Worm (Caenorhabditis elegans) whole organism, L4 larva: ENCODE results near the gene idpb-2.

Experiments
- F49E8.2 ChIP-seq: sonication (generic microtip); optimal IDR thresholded peaks from 2 replicates; lab custom pipeline; 2016; ENCODE audit warnings: missing compliant biosample characterization, mild to moderate bottlenecking, missing genetic modification characterization, borderline replicate concordance
- T26A8.4 ChIP-seq: fragments of 200-800 bp; sonication (Bioruptor generic); IDR thresholded peaks from 2 replicates; pipeline ENCODE4 v1.3.6; 2022; ENCODE audit warnings: missing genetic modification characterization, missing compliant biosample characterization
- Y48G9A.11 ChIP-seq: fragments of 200-800 bp; sonication (Bioruptor generic); IDR thresholded peaks from 2 replicates; pipeline ENCODE4 v1.3.6; 2022; ENCODE audit warnings: missing genetic modification reagents, missing genetic modification characterization, missing compliant biosample characterization
- Y5F2A.4 ChIP-seq: fragments of 200-800 bp; sonication (Bioruptor generic); optimal IDR thresholded peaks from 2 replicates; lab custom pipeline; 2018; ENCODE audit warnings: mild to moderate bottlenecking, missing genetic modification characterization, missing compliant biosample characterization
- aha-1 ChIP-seq: fragments of 150-350 bp; peaks from one replicate; lab custom pipeline; 2014; ENCODE audit warnings: missing biosample characterization, missing genetic modification characterization
- ama-1 ChIP-seq: fragments of 150-350 bp; optimal IDR thresholded peaks from 2 replicates; lab custom pipeline; 2014; ENCODE audit warnings: inconsistent platforms, mixed read lengths
- arid-1 ChIP-seq: fragments of 200-800 bp; sonication (Bioruptor generic); conservative IDR thresholded peaks from 2 replicates; pipeline ENCODE4 v1.3.6; 2022; ENCODE audit warnings: missing genetic modification reagents, missing genetic modification characterization, missing compliant biosample characterization
- ceh-20 ChIP-seq: fragments of 200-800 bp; sonication (Bioruptor generic); IDR thresholded peaks from 2 replicates; pipeline ENCODE4 v1.3.6; 2022; ENCODE audit warnings: missing genetic modification reagents, missing genetic modification characterization, missing compliant biosample characterization
- ceh-44 ChIP-seq: fragments of 200-800 bp; sonication (Bioruptor generic); IDR thresholded peaks from 2 replicates; pipeline ENCODE4 v1.3.6; 2022; ENCODE audit warnings: missing genetic modification reagents, missing genetic modification characterization, missing compliant biosample characterization
- ceh-62 ChIP-seq: sonication (generic microtip); optimal IDR thresholded peaks from 2 replicates; lab custom pipeline; 2017; ENCODE audit warnings: missing biosample characterization, missing genetic modification characterization
- cey-2 ChIP-seq: sonication (generic microtip); optimal IDR thresholded peaks from 3 replicates; lab custom pipeline; 2017; ENCODE audit warnings: missing genetic modification characterization, mild to moderate bottlenecking, missing compliant biosample characterization, antibody characterized with exemption, borderline replicate concordance; ENCODE audit not compliant: insufficient read depth
- daf-16 ChIP-seq, 3 experiments: sonication (generic microtip); optimal IDR thresholded peaks; 2 replicates each; lab custom pipeline; 2016 to 2017; ENCODE audit warnings: missing genetic modification characterization in 3 of 3, missing genetic modification reagents in 3 of 3, mild to moderate bottlenecking in 2 of 3, missing compliant biosample characterization in 2 of 3, missing biosample characterization in 1 of 3, moderate library complexity in 1 of 3
- dmd-8 ChIP-seq: fragments of 200-800 bp; sonication (Bioruptor generic); IDR thresholded peaks from 2 replicates; pipeline ENCODE4 v1.3.6; 2022; ENCODE audit warnings: missing genetic modification characterization, missing compliant biosample characterization
- dpl-1 ChIP-seq: fragments of 150-350 bp; optimal IDR thresholded peaks from 2 replicates; lab custom pipeline; 2014; ENCODE audit warnings: missing biosample characterization, missing genetic modification reagents, missing genetic modification characterization
- dve-1 ChIP-seq: sonication (generic microtip); optimal IDR thresholded peaks from 2 replicates; lab custom pipeline; 2017; ENCODE audit warnings: antibody characterized with exemption, mild to moderate bottlenecking, missing genetic modification characterization, missing compliant biosample characterization; ENCODE audit not compliant: insufficient read depth
- egl-43 ChIP-seq: fragments of 200-800 bp; sonication (Bioruptor generic); IDR thresholded peaks from 2 replicates; pipeline ENCODE4 v1.3.6; 2022; ENCODE audit warnings: missing genetic modification reagents, missing genetic modification characterization, missing compliant biosample characterization
- fkh-10 ChIP-seq: fragments of 150-350 bp; optimal IDR thresholded peaks from 2 replicates; lab custom pipeline; 2014; ENCODE audit warnings: missing biosample characterization, missing genetic modification reagents, missing genetic modification characterization
- hlh-30 ChIP-seq: sonication (generic microtip); optimal IDR thresholded peaks from 2 replicates; lab custom pipeline; 2017; ENCODE audit warnings: antibody characterized with exemption, mild to moderate bottlenecking, missing genetic modification characterization, missing compliant biosample characterization; ENCODE audit not compliant: insufficient read depth
- lin-1 ChIP-seq: fragments of 200-800 bp; sonication (Bioruptor generic); IDR thresholded peaks from 2 replicates; pipeline ENCODE4 v1.3.6; 2022; ENCODE audit warnings: missing genetic modification reagents, missing genetic modification characterization, missing compliant biosample characterization
- lin-15B ChIP-seq: fragments of 150-350 bp; sonication (generic microtip); optimal IDR thresholded peaks from 3 replicates; lab custom pipeline; 2014; ENCODE audit warnings: missing biosample characterization, missing genetic modification characterization
- lin-38 ChIP-seq: fragments of 200-800 bp; sonication (Bioruptor generic); IDR thresholded peaks from 2 replicates; pipeline ENCODE4 v1.3.6; 2022; ENCODE audit warnings: missing genetic modification reagents, missing genetic modification characterization, missing compliant biosample characterization
- madf-9 ChIP-seq: fragments of 200-800 bp; sonication (Bioruptor generic); conservative IDR thresholded peaks from 2 replicates; pipeline ENCODE4 v1.3.6; 2022; ENCODE audit warnings: missing genetic modification reagents, missing genetic modification characterization, missing compliant biosample characterization
- mes-2 ChIP-seq: sonication (generic microtip); optimal IDR thresholded peaks from 2 replicates; lab custom pipeline; 2016; ENCODE audit warnings: missing genotype, mild to moderate bottlenecking, missing genetic modification characterization, missing compliant biosample characterization; ENCODE audit not compliant: poor library complexity, severe bottlenecking
- nhr-10 ChIP-seq: fragments of 150-350 bp; optimal IDR thresholded peaks from 2 replicates; lab custom pipeline; 2014; ENCODE audit warnings: missing biosample characterization, missing genetic modification characterization
- nhr-11 ChIP-seq: fragments of 150-350 bp; optimal IDR thresholded peaks from 2 replicates; lab custom pipeline; 2014; ENCODE audit warnings: missing biosample characterization, missing genetic modification characterization
- nhr-25 ChIP-seq: sonication (generic microtip); optimal IDR thresholded peaks from 2 replicates; lab custom pipeline; 2017; ENCODE audit warnings: missing genetic modification characterization, mild to moderate bottlenecking, missing compliant biosample characterization, antibody characterized with exemption, moderate library complexity, borderline replicate concordance; ENCODE audit not compliant: insufficient read depth
- nhr-28 ChIP-seq: fragments of 150-350 bp; optimal IDR thresholded peaks from 2 replicates; lab custom pipeline; 2014; ENCODE audit warnings: missing biosample characterization, missing genetic modification characterization
- nhr-41 ChIP-seq: fragments of 200-800 bp; sonication (Bioruptor generic); IDR thresholded peaks from 2 replicates; pipeline ENCODE4 v1.3.6; 2022; ENCODE audit warnings: missing genetic modification reagents, missing genetic modification characterization, missing compliant biosample characterization
- nhr-48 ChIP-seq: sonication (generic microtip); optimal IDR thresholded peaks from 2 replicates; lab custom pipeline; 2016; ENCODE audit warnings: mild to moderate bottlenecking, missing genetic modification characterization, missing compliant biosample characterization
- nhr-6 ChIP-seq: fragments of 150-350 bp; optimal IDR thresholded peaks from 2 replicates; lab custom pipeline; 2014; ENCODE audit warnings: missing biosample characterization, missing genetic modification characterization
- pha-4 ChIP-seq, 2 experiments: fragments of 150-350 bp in 1 of 2; fragments of 200-800 bp in 1 of 2; sonication (Bioruptor generic) in 1 of 2; IDR thresholded peaks in 1 of 2; optimal IDR thresholded peaks in 1 of 2; 2 replicates each; pipeline versions ENCODE4 v1.3.6 to Lab custom; 2014 to 2022; ENCODE audit warnings: missing genetic modification characterization in 2 of 2, missing genetic modification reagents in 2 of 2, missing biosample characterization in 1 of 2, missing compliant biosample characterization in 1 of 2
- pqm-1 ChIP-seq: sonication (generic microtip); optimal IDR thresholded peaks from 2 replicates; lab custom pipeline; 2017; ENCODE audit warnings: missing biosample characterization, missing genetic modification characterization
- spr-3 ChIP-seq: fragments of 200-800 bp; sonication (Bioruptor generic); optimal IDR thresholded peaks from 2 replicates; lab custom pipeline; 2018; ENCODE audit warnings: mild to moderate bottlenecking, missing genetic modification characterization, missing compliant biosample characterization
- unc-130 ChIP-seq: sonication (generic microtip); optimal IDR thresholded peaks from 2 replicates; lab custom pipeline; 2016; ENCODE audit warnings: missing genetic modification reagents, missing genetic modification characterization, missing compliant biosample characterization
- unc-39 ChIP-seq: sonication (generic microtip); optimal IDR thresholded peaks from 2 replicates; lab custom pipeline; 2017; ENCODE audit warnings: missing biosample characterization, missing genetic modification characterization
- zag-1 ChIP-seq: fragments of 150-350 bp; optimal IDR thresholded peaks from 2 replicates; lab custom pipeline; 2014; ENCODE audit warnings: missing biosample characterization, missing genetic modification characterization
- zip-11 ChIP-seq: fragments of 200-800 bp; sonication (Bioruptor generic); IDR thresholded peaks from 2 replicates; pipeline ENCODE4 v1.3.6; 2022; ENCODE audit warnings: missing genetic modification characterization, missing compliant biosample characterization
- ztf-7 ChIP-seq: fragments of 150-350 bp; optimal IDR thresholded peaks from 2 replicates; lab custom pipeline; 2014; ENCODE audit warnings: missing biosample characterization, missing genetic modification characterization

Gene idpb-2

DNA sequence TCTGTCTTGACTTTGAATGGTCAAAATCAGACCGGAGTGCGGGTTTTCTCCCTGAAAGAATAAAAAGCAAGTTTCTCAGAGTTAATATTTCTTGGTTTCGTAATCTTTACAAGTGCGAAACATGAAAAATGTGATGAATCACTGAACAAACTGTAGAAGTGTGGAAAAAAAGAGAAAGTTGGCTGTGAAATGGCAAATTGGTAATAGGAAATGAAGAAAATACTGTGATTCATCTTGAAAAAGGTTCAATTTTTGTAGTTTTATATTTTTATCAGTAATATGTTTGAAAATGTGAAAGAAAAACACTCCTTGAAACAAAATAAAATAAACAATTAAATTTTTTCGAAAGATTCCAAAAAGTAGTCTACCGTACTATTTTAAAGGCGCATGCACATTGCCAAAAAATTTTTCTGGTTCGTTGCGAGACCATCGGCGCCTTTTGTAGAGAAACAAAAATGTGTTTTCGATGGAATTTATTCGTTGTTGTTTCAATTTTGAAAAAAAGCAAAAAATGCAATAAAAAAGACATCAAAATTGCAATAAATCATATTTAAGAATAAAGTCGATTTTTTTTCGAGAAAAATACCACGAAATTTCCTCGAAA lies 22.3 kb upstream of the idpb-2 start, which contains the start of gene pld-1:
Gene pld-1 (minus strand): TSS at position 51 of the 604 bp plus-strand sequence.
- no peak for TF ChIP-seq nhr-25 (tag; lab: Kevin White, UChicago)
- TF ChIP-seq dpl-1 (GFP tag; lab: Kevin White, UChicago): no peak
- no peak for TF ChIP-seq zip-11 (GFP tag; lab: Robert Waterston, UW)
- TF ChIP-seq Y48G9A.11 (GFP tag; lab: Robert Waterston, UW): 0 out of 2 replicates have a peak, but pooled peaks have one; percentile 39
- TF ChIP-seq hlh-30 (tag; lab: Kevin White, UChicago): no peak
- no peak for TF ChIP-seq spr-3 (GFP tag; lab: Kevin White, UChicago)
- no peak for TF ChIP-seq nhr-11 (tag; lab: Kevin White, UChicago)
- TF ChIP-seq zag-1 (tag; lab: Kevin White, UChicago): no peak
- peak; percentile 26 for TF ChIP-seq unc-130 (GFP tag; lab: Kevin White, UChicago)
- TF ChIP-seq dve-1 (tag; lab: Kevin White, UChicago): no peak
- TF ChIP-seq F49E8.2 (tag; lab: Kevin White, UChicago): peak; percentile 53

DNA sequence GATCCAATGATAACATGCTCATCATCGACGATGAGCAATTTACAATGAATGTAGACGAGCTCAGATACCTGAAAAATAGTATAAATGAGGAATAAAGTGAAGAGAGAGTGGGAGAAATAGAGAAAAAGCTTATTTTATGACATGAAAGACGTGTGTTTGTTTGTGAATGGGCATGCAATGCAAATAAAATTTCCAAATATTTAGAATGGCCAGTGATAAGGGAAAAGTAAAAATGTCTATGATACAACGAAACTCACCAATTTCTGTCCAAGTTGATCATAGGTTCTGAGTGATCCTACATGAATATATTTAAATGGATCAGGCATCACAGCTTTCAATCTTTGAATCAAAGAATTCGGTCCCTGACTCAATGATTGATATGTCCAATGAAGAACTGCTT lies 16.7 kb upstream of the idpb-2 start:
- no peak for TF ChIP-seq T26A8.4 (GFP tag; lab: Robert Waterston, UW)
- TF ChIP-seq lin-38: no peak
- TF ChIP-seq pha-4 (GFP tag; IDR thresholded peaks at IDR 0.05; lab: Robert Waterston, UW): no peak
- TF ChIP-seq pha-4 (tag; optimal IDR thresholded peaks at IDR 0.05; lab: Kevin White, UChicago): no peak
- no peak for TF ChIP-seq lin-15B
- TF ChIP-seq unc-39 (tag; lab: Kevin White, UChicago): no peak
- TF ChIP-seq ceh-20 (GFP tag; lab: Robert Waterston, UW): no peak
- no peak for TF ChIP-seq Y5F2A.4 (GFP tag; lab: Kevin White, UChicago)
- peak; percentile 64 for TF ChIP-seq aha-1 (tag; lab: Kevin White, UChicago)
- TF ChIP-seq nhr-48: no peak
- TF ChIP-seq nhr-11 (tag; lab: Kevin White, UChicago): no peak
- TF ChIP-seq pqm-1 (tag; lab: Kevin White, UChicago): peak; percentile 19
- TF ChIP-seq nhr-41: no peak
- TF ChIP-seq ztf-7: no peak
- TF ChIP-seq cey-2: no peak
- TF ChIP-seq dmd-8 (GFP tag; lab: Robert Waterston, UW): no peak
- no peak for TF ChIP-seq nhr-6 (tag; lab: Kevin White, UChicago)
- no peak for TF ChIP-seq lin-1 (GFP tag; lab: Robert Waterston, UW)
- TF ChIP-seq ceh-44 (GFP tag; lab: Robert Waterston, UW): no peak
- TF ChIP-seq ama-1 (lab: Kevin White, UChicago): no peak
- no peak for TF ChIP-seq madf-9 (GFP tag; lab: Robert Waterston, UW)
- TF ChIP-seq Y48G9A.11 (GFP tag; lab: Robert Waterston, UW): no peak
- TF ChIP-seq arid-1 (GFP tag; lab: Robert Waterston, UW): no peak
- peak; percentile 25 for TF ChIP-seq mes-2 (tag; lab: Kevin White, UChicago)
- no peak for TF ChIP-seq daf-16 (GFP tag; optimal IDR thresholded peaks at IDR 0.05; lab: Kevin White, UChicago)
- TF ChIP-seq daf-16 (tag; optimal IDR thresholded peaks at IDR 0.05; lab: Kevin White, UChicago): peak; percentile 39
- peak; percentile 15 for TF ChIP-seq nhr-28 (tag; lab: Kevin White, UChicago)
- TF ChIP-seq egl-43 (GFP tag; lab: Robert Waterston, UW): no peak
- TF ChIP-seq zip-11 (GFP tag; lab: Robert Waterston, UW): no peak
- TF ChIP-seq nhr-10 (tag; lab: Kevin White, UChicago): no peak
- TF ChIP-seq ceh-62 (tag; lab: Kevin White, UChicago): no peak
- no peak for TF ChIP-seq fkh-10 (GFP tag; lab: Kevin White, UChicago)
- TF ChIP-seq dve-1 (tag; lab: Kevin White, UChicago): peak; percentile 33
